Worm (Caenorhabditis elegans) whole organism, young adult: ENCODE results near the gene cpr-9.

Experiments
- F10E7.11 ChIP-seq: sonication (generic microtip); optimal IDR thresholded peaks from 2 replicates; lab custom pipeline; 2017; ENCODE audit warnings: mild to moderate bottlenecking, missing genetic modification characterization, moderate library complexity, missing compliant biosample characterization
- F22D6.2 ChIP-seq: sonication (generic microtip); optimal IDR thresholded peaks from 2 replicates; lab custom pipeline; 2016; ENCODE audit warnings: mild to moderate bottlenecking, missing genetic modification characterization, missing compliant biosample characterization
- F55B11.4 ChIP-seq: sonication (generic microtip); optimal IDR thresholded peaks from 2 replicates; lab custom pipeline; 2016; ENCODE audit warnings: missing compliant biosample characterization, missing genetic modification characterization, borderline replicate concordance; ENCODE audit not compliant: insufficient read depth
- aptf-3 ChIP-seq: fragments of 200-800 bp; sonication (Bioruptor generic); IDR thresholded peaks from 2 replicates; pipeline ENCODE4 v1.3.6; 2022; ENCODE audit warnings: missing genetic modification characterization, missing compliant biosample characterization
- dpl-1 ChIP-seq: fragments of 150-350 bp; optimal IDR thresholded peaks from 2 replicates; lab custom pipeline; 2014; ENCODE audit warnings: missing biosample characterization, missing genetic modification reagents, missing genetic modification characterization
- ekl-4 ChIP-seq: fragments of 200-800 bp; sonication (Bioruptor generic); IDR thresholded peaks from 2 replicates; pipeline ENCODE4 v1.3.6; 2022; ENCODE audit warnings: missing genetic modification reagents, missing genetic modification characterization, missing compliant biosample characterization
- hmg-20 ChIP-seq: fragments of 200-800 bp; sonication (Bioruptor generic); IDR thresholded peaks from 2 replicates; pipeline ENCODE4 v1.3.6; 2022; ENCODE audit warnings: missing genetic modification reagents, missing genetic modification characterization, missing compliant biosample characterization
- lin-54 ChIP-seq: fragments of 200-800 bp; sonication (Bioruptor generic); optimal IDR thresholded peaks from 2 replicates; lab custom pipeline; 2018; ENCODE audit warnings: mild to moderate bottlenecking, missing genetic modification characterization, missing compliant biosample characterization
- lir-1 ChIP-seq: fragments of 200-800 bp; sonication (Bioruptor generic); conservative IDR thresholded peaks from 2 replicates; pipeline ENCODE4 v1.3.6; 2022; ENCODE audit warnings: missing genetic modification reagents, missing genetic modification characterization, missing compliant biosample characterization
- madf-3 ChIP-seq: fragments of 200-800 bp; sonication (Bioruptor generic); IDR thresholded peaks from 2 replicates; pipeline ENCODE4 v1.3.6; 2022; ENCODE audit warnings: missing genetic modification reagents, missing genetic modification characterization, missing compliant biosample characterization
- unc-130 ChIP-seq: sonication (generic microtip); optimal IDR thresholded peaks from 2 replicates; lab custom pipeline; 2016; ENCODE audit warnings: missing genetic modification reagents, missing genetic modification characterization, missing compliant biosample characterization
- unc-62 ChIP-seq: fragments of 150-350 bp; optimal IDR thresholded peaks from 2 replicates; lab custom pipeline; 2014; ENCODE audit warnings: missing biosample characterization, missing genetic modification reagents, missing genetic modification characterization
- ztf-26 ChIP-seq: sonication (generic microtip); optimal IDR thresholded peaks from 2 replicates; lab custom pipeline; 2017; ENCODE audit warnings: missing genetic modification characterization, missing compliant biosample characterization

DNA sequence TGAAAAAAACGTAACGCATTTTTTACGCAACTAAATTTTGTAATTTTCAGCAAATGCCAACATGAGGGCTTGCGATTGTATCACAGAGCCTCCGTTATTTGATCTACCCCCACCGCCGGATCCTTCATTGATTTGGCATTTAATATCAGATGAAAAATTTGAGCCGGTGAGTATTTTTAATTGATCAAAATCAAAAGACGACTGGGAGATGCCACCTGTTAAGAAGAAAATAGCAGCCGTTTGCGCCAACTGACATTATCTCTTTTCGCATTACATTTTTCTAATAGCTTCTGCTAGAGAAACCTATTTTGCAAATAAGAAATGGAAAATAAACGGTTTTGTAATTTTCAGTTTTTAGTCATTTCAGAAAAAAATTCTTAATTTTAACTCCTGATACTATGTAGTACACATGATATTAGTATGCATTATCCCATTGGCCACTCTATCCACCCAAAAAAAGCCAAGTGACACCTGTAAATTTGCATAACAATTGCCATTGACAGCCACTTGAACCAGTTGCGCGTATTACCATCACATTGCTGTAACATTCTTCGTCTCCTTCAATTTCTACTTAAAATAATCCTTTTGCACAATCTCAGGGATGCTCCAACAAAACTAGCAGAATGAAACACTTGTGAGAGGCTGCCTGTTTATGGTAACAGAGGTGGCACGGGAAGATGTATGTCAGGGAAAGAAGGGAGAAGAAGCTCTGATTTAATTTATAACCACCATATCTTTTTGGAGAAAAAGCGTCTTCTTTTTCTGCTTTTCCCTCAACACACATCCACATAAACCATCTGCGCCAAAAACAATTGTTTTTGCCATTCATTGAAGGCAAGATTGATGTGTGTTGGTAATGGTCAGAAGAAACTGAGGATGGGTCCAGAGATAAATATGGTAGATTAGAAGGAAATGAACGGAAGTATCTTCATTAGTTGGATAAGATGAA lies 44.2 kb upstream of the cpr-9 start, which contains the start of gene F58H1.5:
- TF ChIP-seq F10E7.11 (tag; lab: Kevin White, UChicago) (no peak), lir-1 (GFP tag; lab: Robert Waterston, UW) (no peak), F22D6.2 (no peak), ekl-4 (GFP tag; lab: Robert Waterston, UW) (no peak), hmg-20 (GFP tag; lab: Robert Waterston, UW) (no peak), ztf-26 (tag; lab: Kevin White, UChicago) (no peak), unc-62 (GFP tag; lab: Kevin White, UChicago) (no peak), dpl-1 (GFP tag; lab: Kevin White, UChicago) (no peak), lin-54 (GFP tag; lab: Kevin White, UChicago) (no peak), aptf-3 (no peak), unc-130 (GFP tag; lab: Kevin White, UChicago) (no peak), F55B11.4 (tag; lab: Kevin White, UChicago) (no peak), madf-3 (GFP tag; lab: Robert Waterston, UW) (no peak)
